Worm (Caenorhabditis elegans): Measurements from ENCODE around the gene tsp-6.

tsp-6 gene

DNA sequence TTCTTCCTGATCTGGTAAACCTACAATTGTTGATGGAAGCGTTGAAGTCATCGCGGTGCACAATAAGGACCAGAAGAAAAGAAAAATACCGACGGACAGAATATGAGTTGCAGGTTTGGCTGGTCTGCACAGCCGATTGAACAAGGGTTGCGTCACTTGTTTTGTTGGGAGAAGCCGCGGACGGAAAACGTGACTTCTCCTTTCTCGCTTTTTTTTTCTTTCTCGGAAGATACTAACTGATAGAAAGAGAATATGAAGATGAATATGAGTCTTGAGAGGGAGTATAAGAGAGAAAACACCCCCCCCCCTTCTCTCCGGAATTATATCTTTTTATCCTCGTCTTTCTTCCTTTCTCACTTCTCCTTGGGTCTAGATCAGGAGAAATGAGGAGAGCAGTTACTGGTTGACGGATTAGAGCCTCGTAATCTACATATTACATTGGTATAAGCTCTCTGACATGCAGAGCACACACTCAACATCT, 7.5 kb downstream of the tsp-6 start, which contains the start of gene ssr-2:
ssr-2 (minus strand) TSS at position 51 of the 481 bp plus-strand sequence.
- TF ChIP-seq unc-42 (tag; optimal IDR thresholded peaks at IDR 0.05) (no peak), ceh-48 (tag; optimal IDR thresholded peaks at IDR 0.05) (no peak), mec-3 (tag; optimal IDR thresholded peaks at IDR 0.05; ENCODE audit: borderline replicate concordance) (no peak), hlh-15 (tag; optimal IDR thresholded peaks at IDR 0.05) (no peak), ceh-24 (tag; optimal IDR thresholded peaks at IDR 0.05) (no peak), odd-2 (tag; optimal IDR thresholded peaks at IDR 0.05) (no peak), ceh-30 (tag; optimal IDR thresholded peaks at IDR 0.05) (no peak), dve-1 (tag; optimal IDR thresholded peaks at IDR 0.05) (no peak), lin-11 (tag; optimal IDR thresholded peaks at IDR 0.05) (no peak), unc-3 (GFP tag; conservative IDR thresholded peaks at IDR 0.05) (no peak), unc-3 (tag; optimal IDR thresholded peaks at IDR 0.05) (no peak), ceh-14 (tag; optimal IDR thresholded peaks at IDR 0.05) (no peak), eyg-1 (tag; optimal IDR thresholded peaks at IDR 0.05) (no peak), ceh-19 (GFP tag; optimal IDR thresholded peaks at IDR 0.05) (no peak), ceh-31 (tag; optimal IDR thresholded peaks at IDR 0.05) (no peak), ref-2 (tag; optimal IDR thresholded peaks at IDR 0.05) (no peak), pha-4 (tag; optimal IDR thresholded peaks at IDR 0.05) (no peak), npax-4 (tag; optimal IDR thresholded peaks at IDR 0.05) (no peak), fkh-10 (GFP tag; optimal IDR thresholded peaks at IDR 0.05) (no peak), hlh-8 (tag; optimal IDR thresholded peaks at IDR 0.05) (no peak), ets-4 (tag; optimal IDR thresholded peaks at IDR 0.05) (no peak)

DNA sequence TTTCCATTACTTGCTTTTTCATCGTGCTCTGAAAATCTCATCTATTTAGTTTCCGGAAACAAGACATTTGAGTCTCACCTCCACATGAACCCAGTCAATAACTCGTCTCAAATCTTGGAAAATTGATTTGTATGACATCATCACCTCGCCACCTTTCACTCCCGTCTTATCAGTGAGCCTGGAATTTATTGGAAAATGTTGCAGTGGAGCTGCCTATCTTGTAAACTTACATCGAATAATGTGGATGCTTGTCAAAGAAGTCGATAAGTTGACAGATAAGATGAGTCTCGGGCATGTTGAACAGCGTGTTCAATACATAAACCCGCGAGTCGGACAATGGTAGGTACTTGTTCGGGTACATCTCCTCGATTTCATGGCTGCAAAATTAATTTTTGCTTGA, 16.5 kb downstream of the tsp-6 start:
- TF ChIP-seq elt-2 (tag; optimal IDR thresholded peaks at IDR 0.05): peak; percentile 44
- TF ChIP-seq T23F11.4 (GFP tag; optimal IDR thresholded peaks at IDR 0.05): no peak
- TF ChIP-seq ceh-34 (tag; optimal IDR thresholded peaks at IDR 0.05): no peak
- TF ChIP-seq hlh-6 (tag; optimal IDR thresholded peaks at IDR 0.05): no peak
- no peak for TF ChIP-seq pros-1 (tag; optimal IDR thresholded peaks at IDR 0.05)
- no peak for TF ChIP-seq F13H6.1 (tag; optimal IDR thresholded peaks at IDR 0.05)
- no peak for TF ChIP-seq ets-4 (tag; optimal IDR thresholded peaks at IDR 0.05)

DNA sequence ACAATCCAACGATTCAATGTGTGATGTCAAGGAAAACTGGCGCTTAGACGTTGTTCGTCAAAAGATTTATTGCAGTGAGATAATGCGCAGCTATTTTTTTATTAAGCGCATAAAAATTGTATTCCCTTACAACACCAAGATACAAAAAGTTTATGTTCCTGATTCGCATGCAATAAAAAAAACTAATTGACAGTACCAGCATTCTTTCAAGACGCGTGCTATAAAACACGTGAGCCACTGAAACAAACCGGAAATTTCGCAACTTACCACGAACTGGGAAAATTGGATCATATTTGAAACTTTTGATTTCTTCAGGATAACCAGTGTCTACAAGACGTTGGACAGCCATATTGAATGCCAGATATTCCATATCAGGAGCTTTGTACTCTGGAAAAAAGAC, 17.2 kb downstream of the tsp-6 start:
- TF ChIP-seq pag-3 (tag; optimal IDR thresholded peaks at IDR 0.05; ENCODE audit: borderline replicate concordance): no peak
- no peak for TF ChIP-seq pha-2 (tag; optimal IDR thresholded peaks at IDR 0.05)
- no peak for TF ChIP-seq sdc-2 (tag; optimal IDR thresholded peaks at IDR 0.05)
- TF ChIP-seq pat-9 (tag; optimal IDR thresholded peaks at IDR 0.05): no peak
- no peak for TF ChIP-seq ztf-16 (tag; optimal IDR thresholded peaks at IDR 0.05)
- TF ChIP-seq fkh-10 (GFP tag; optimal IDR thresholded peaks at IDR 0.05): no peak
- no peak for TF ChIP-seq lin-11 (tag; optimal IDR thresholded peaks at IDR 0.05)
- TF ChIP-seq ceh-31 (tag; optimal IDR thresholded peaks at IDR 0.05): no peak
- no peak for TF ChIP-seq tbx-7 (tag; optimal IDR thresholded peaks at IDR 0.05)
- TF ChIP-seq K02D7.2 (tag; optimal IDR thresholded peaks at IDR 0.05): no peak
- no peak for TF ChIP-seq pqm-1 (tag; optimal IDR thresholded peaks at IDR 0.05)
- no peak for TF ChIP-seq elt-4 (tag; optimal IDR thresholded peaks at IDR 0.05)
- TF ChIP-seq ahr-1 (tag; optimal IDR thresholded peaks at IDR 0.05): no peak
- no peak for TF ChIP-seq unc-42 (tag; optimal IDR thresholded peaks at IDR 0.05)

DNA sequence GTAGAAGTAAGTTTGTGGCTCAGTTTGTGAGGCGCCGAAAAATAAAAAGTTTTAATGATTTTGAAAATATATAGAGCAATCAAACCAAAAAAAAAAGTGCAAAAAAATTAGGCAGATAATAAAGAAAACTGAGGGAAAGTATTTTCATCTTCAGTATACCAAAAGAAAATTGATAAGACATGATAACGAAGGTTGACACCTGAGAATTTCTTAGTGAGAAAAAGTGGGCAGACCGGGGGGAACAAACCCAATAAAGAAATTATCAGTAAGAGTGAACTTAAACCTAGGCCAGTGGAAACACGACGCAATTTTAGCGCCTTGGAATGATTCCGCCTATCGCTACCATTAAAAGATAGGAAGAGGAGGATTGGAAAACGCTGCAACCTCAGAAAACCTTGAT, 18.4 kb downstream of the tsp-6 start:
- TF ChIP-seq C08G9.2 (tag; optimal IDR thresholded peaks at IDR 0.05) (no peak), unc-42 (tag; optimal IDR thresholded peaks at IDR 0.05) (no peak), unc-3 (GFP tag; conservative IDR thresholded peaks at IDR 0.05) (no peak), unc-3 (tag; optimal IDR thresholded peaks at IDR 0.05) (no peak), dve-1 (tag; optimal IDR thresholded peaks at IDR 0.05) (no peak), pat-9 (tag; optimal IDR thresholded peaks at IDR 0.05) (no peak), nhr-11 (tag; optimal IDR thresholded peaks at IDR 0.05) (no peak), nhr-232 (tag; optimal IDR thresholded peaks at IDR 0.05) (no peak), sox-2 (GFP tag; IDR thresholded peaks at IDR 0.05) (no peak), hlh-15 (tag; optimal IDR thresholded peaks at IDR 0.05) (no peak), C38D4.7 (GFP tag; optimal IDR thresholded peaks at IDR 0.05) (no peak), ets-4 (tag; optimal IDR thresholded peaks at IDR 0.05) (no peak), pqm-1 (tag; optimal IDR thresholded peaks at IDR 0.05) (no peak), syd-9 (tag; optimal IDR thresholded peaks at IDR 0.05) (no peak)

Measured in whole organism, late embryonic.